Fruit fly (Drosophila melanogaster): ENCODE data around the gene CG34265.
A peak's percentile ranks its signal among the peaks of the same experiment; 100 is the strongest.

Gene CG34265

DNA sequence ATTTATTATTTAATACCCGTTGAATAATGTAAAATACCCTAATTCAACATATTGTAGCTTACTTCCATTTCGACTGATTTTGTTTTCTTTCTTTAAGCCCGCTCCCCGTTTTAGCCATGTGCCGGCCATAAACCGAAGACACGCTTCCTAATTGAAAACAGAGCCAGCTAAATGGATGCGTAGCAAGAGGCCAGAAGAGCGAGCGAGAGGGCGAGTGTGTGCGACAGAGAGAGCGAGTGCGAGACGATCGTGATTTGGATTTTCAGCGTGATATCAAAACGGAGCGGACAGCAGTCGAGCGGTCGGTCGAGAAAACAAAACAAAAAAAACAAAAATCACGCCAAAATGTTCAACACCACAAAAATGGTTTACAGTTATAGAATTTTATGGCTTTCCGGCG lies 2.0 kb upstream of the CG34265 start:
- TF ChIP-seq CG8632 (GFP tag; optimal IDR thresholded peaks at IDR 0.05) (no peak), CG34406 (GFP tag; optimal IDR thresholded peaks at IDR 0.05) (no peak)

DNA sequence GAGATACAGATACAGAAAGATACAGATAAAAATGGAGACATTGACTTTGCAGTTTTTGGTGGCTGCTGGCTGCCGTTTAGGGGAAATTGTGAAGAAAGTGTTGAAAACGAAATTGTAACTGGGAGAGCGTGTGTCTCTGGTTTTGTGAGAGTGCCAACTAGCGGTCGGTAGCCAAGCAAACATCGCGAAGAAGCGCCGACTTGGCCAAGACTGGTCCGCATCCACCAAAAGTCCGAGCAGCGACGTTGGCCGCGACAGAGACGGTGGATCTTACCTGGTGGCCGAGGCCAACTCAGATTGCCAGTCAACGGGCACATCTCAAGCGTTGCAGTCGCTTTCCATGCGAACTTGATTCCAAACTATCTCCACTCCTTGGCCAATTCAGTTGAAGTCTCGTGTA lies 2.5 kb downstream of the CG34265 start, which contains the start of gene CG14960:
Gene CG14960 (plus strand): TSS at position 301 of the 400 bp plus-strand sequence.
- peak; percentile 30; the same call in 1 of the 3 replicates for TF ChIP-seq CG6163 (GFP tag; IDR thresholded peaks at IDR 0.05)
- TF ChIP-seq net (GFP tag; optimal IDR thresholded peaks at IDR 0.05) = no peak
- TF ChIP-seq Eip78C (GFP tag) = peak; percentile 54

DNA sequence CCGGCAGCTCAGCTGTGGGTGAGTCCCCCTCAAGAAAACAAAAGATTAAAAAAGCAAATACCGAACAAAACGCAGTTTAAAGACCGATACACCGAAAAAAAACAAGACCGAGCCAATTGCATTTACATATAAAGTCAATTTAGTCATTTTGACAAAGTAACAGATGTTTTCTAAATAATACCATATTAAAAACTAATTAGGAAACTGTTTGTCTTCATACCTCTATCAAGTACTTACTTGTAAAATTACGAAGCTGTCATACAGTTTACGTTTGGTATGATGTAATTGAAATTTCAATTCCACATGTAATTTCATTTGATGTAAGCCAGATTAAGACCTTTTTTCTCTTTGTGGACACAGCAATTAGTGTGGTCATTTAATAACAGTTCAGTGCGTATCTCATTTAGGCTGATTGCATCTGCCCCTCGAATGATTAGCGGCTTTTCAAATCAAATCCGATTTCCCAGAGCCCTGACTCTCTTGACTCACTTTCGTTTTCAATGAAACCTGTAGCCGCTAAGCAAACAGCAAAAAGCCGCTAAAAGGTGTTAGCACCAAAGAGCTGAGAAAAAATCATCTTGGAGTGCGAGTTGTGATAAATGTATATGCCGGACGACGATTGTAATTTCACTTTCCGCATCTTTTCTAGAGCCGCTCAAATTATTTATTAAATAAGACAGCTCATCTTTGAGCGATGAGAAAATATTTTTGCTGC lies 6.4 kb downstream of the CG34265 start:
- TF ChIP-seq CG15336 (GFP tag; IDR thresholded peaks at IDR 0.05) = 0 out of 2 replicates have a peak, but pooled peaks have one; percentile 16
- peak; percentile 59 for TF ChIP-seq Blimp-1 (GFP tag; optimal IDR thresholded peaks at IDR 0.05)
- TF ChIP-seq CG9139 (GFP tag; optimal IDR thresholded peaks at IDR 0.05) = no peak
- peak; percentile 76 for TF ChIP-seq Eip78C (GFP tag)
- no peak for TF ChIP-seq ss (GFP tag; optimal IDR thresholded peaks at IDR 0.05)
- TF ChIP-seq CG11902 (GFP tag; optimal IDR thresholded peaks at IDR 0.05) = no peak
- TF ChIP-seq CG10669 (GFP tag; optimal IDR thresholded peaks at IDR 0.05) = no peak
- TF ChIP-seq achi (GFP tag; optimal IDR thresholded peaks at IDR 0.05) = peak; percentile 17
- no peak for TF ChIP-seq CG10631 (GFP tag; optimal IDR thresholded peaks at IDR 0.05)
- no peak for TF ChIP-seq lz (GFP tag; optimal IDR thresholded peaks at IDR 0.05)
- TF ChIP-seq CG32006 (GFP tag; optimal IDR thresholded peaks at IDR 0.05) = peak; percentile 54
- TF ChIP-seq CG6808 (GFP tag; optimal IDR thresholded peaks at IDR 0.05) = no peak
- TF ChIP-seq Hr4 (GFP tag; optimal IDR thresholded peaks at IDR 0.05) = peak; percentile 40
- TF ChIP-seq CG3919 (GFP tag; optimal IDR thresholded peaks at IDR 0.05) = peak; percentile 6
- no peak for TF ChIP-seq CG1621 (tag; optimal IDR thresholded peaks at IDR 0.05)
- no peak for TF ChIP-seq CG8319 (GFP tag; optimal IDR thresholded peaks at IDR 0.05)
- no peak for TF ChIP-seq vri (GFP tag; optimal IDR thresholded peaks at IDR 0.05)
- TF ChIP-seq net (GFP tag; optimal IDR thresholded peaks at IDR 0.05) = no peak
- no peak for TF ChIP-seq Sox14 (GFP tag; optimal IDR thresholded peaks at IDR 0.05)

DNA sequence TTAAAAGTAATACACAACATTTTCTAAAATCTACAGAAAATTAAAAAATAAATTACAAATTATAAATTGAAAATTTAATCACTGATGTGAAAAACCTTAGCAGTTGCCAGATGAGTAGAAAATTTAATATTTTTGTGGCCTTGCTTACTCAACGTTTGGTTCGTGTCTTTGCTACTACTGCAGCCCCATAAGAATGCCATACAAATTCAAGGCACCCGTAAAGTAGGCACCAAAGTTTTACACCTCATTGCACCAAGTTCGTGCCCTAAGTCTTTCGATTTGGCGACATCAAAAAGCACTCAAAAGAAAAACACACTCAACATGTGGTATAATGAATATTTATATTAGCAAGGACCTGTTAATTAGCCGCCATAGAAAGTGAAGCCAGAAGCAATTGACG lies 8.7 kb downstream of the CG34265 start:
- TF ChIP-seq CG11762 (GFP tag; optimal IDR thresholded peaks at IDR 0.05; ENCODE audit: insufficient read depth) (no peak), Eip78C (GFP tag) (peak; percentile 9), CG15336 (GFP tag; IDR thresholded peaks at IDR 0.05) (no peak), esn (GFP tag; optimal IDR thresholded peaks at IDR 0.05) (no peak), Sox102F (GFP tag; optimal IDR thresholded peaks at IDR 0.05) (no peak)

DNA sequence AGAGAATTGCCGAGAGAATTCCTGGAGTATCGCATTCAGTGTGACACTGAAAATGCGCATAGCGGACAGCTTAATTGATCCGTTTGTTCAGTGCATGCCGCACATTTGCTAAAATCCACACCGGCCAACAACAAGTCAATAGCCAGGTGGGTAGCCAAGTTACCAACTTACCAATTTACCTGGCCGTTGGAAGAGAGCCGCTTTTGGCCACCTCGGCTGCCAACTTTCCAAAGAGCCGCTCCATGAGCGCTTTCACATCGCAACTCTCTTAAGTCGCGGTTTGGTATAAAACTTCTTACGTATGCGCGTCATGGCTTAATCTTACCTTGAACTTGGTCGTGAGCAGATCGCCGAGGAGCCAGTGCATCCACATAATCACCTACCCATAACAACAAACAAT lies 11.7 kb downstream of the CG34265 start, which contains the start of gene CG12017:
Gene CG12017 (plus strand): TSS at position 310 of the 400 bp plus-strand sequence.
- TF ChIP-seq Eip78C (GFP tag) (peak; percentile 59), CG8319 (GFP tag; optimal IDR thresholded peaks at IDR 0.05) (no peak), CG6808 (GFP tag; optimal IDR thresholded peaks at IDR 0.05) (no peak), Ets21C (GFP tag; optimal IDR thresholded peaks at IDR 0.05) (no peak), Sox102F (GFP tag; optimal IDR thresholded peaks at IDR 0.05) (peak; percentile 10)

DNA sequence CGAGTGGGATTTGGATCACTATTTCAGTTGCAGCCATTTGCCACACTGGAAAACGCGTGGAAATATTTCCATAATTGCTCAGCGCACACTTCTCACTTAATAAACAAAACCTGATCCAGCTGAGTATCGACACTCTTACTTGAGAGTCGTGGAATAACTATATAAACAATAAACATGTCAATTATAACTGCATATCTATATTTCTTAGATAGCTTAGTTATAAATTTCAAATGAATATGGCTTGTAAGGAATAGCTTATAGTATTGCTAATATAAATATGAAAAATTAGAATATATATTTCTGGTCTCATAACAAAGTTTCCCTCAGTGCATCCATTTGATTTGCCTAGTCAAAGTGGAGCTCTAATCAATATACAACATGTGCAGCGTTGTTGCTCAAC lies 15.0 kb downstream of the CG34265 start:
- TF ChIP-seq Lpt (GFP tag; optimal IDR thresholded peaks at IDR 0.05) = no peak
- TF ChIP-seq CG34406 (GFP tag; optimal IDR thresholded peaks at IDR 0.05) = no peak
- TF ChIP-seq CG6808 (GFP tag; optimal IDR thresholded peaks at IDR 0.05) = no peak
- TF ChIP-seq Sox102F (GFP tag; optimal IDR thresholded peaks at IDR 0.05) = no peak
- no peak for TF ChIP-seq lz (GFP tag; optimal IDR thresholded peaks at IDR 0.05)
- TF ChIP-seq CG4318 (GFP tag; optimal IDR thresholded peaks at IDR 0.05) = peak; percentile 40
- TF ChIP-seq Eip75B (GFP tag; optimal IDR thresholded peaks at IDR 0.05) = no peak
- TF ChIP-seq Hr39 (GFP tag; optimal IDR thresholded peaks at IDR 0.05) = no peak
- TF ChIP-seq CG3032 (tag; optimal IDR thresholded peaks at IDR 0.05) = no peak
- TF ChIP-seq cyc (GFP tag; optimal IDR thresholded peaks at IDR 0.05) = no peak
- TF ChIP-seq CG10669 (GFP tag; optimal IDR thresholded peaks at IDR 0.05) = no peak
- TF ChIP-seq fd85E (GFP tag; optimal IDR thresholded peaks at IDR 0.05) = no peak
- TF ChIP-seq CG8119 (GFP tag; IDR thresholded peaks at IDR 0.05) = peak; percentile 69
- TF ChIP-seq CG15336 (GFP tag; IDR thresholded peaks at IDR 0.05) = peak; percentile 73
- TF ChIP-seq Eip78C (GFP tag) = peak; percentile 43
- peak; percentile 41; the same call in 1 of the 3 replicates for TF ChIP-seq eg (GFP tag; IDR thresholded peaks at IDR 0.05)
- TF ChIP-seq CG31627 (GFP tag; optimal IDR thresholded peaks at IDR 0.05) = no peak
- peak in 1 of 2 experiments; percentile 16 for TF ChIP-seq salr (GFP tag; optimal IDR thresholded peaks at IDR 0.05)
- TF ChIP-seq Sox14 (GFP tag; optimal IDR thresholded peaks at IDR 0.05) = no peak
- TF ChIP-seq achi (GFP tag; optimal IDR thresholded peaks at IDR 0.05) = no peak
- TF ChIP-seq CG3919 (GFP tag; optimal IDR thresholded peaks at IDR 0.05) = no peak
- TF ChIP-seq Gug (GFP tag; IDR thresholded peaks at IDR 0.05) = no peak
- TF ChIP-seq Ets96B (tag; optimal IDR thresholded peaks at IDR 0.05) = no peak

Measured in whole organism, prepupa.